Fruit fly (Drosophila melanogaster) whole organism, embryonic: ENCODE data around the gene CG5810.

ENCODE experiments used
- CG10147 ChIP-seq: fragments of 200-800 bp; sonication (Bioruptor generic); optimal IDR thresholded peaks from 2 replicates; lab custom pipeline; 2019; ENCODE audit warnings: missing biosample characterization, mild to moderate bottlenecking, missing genetic modification characterization, moderate library complexity
- CG11456 ChIP-seq: fragments of 200-800 bp; sonication (Bioruptor generic); IDR thresholded peaks from 3 replicates; pipeline ENCODE4 v1.3.6; 2022; ENCODE audit warnings: missing biosample characterization, missing genetic modification characterization
- CG11696 ChIP-seq: fragments of 200-800 bp; sonication (Bioruptor generic); IDR thresholded peaks from 2 replicates; pipeline ENCODE4 v1.3.6; 2022; ENCODE audit warnings: missing biosample characterization, missing genetic modification characterization
- CG12104 ChIP-seq: fragments of 200-800 bp; sonication (Bioruptor generic); optimal IDR thresholded peaks from 3 replicates; lab custom pipeline; 2016; ENCODE audit warnings: missing biosample characterization, missing genetic modification characterization
- CG12744 ChIP-seq: fragments of 200-800 bp; sonication (Bioruptor generic); optimal IDR thresholded peaks from 2 replicates; lab custom pipeline; 2016; ENCODE audit warnings: missing biosample characterization, missing genetic modification characterization
- CG13296 ChIP-seq: fragments of 200-800 bp; sonication (Bioruptor generic); optimal IDR thresholded peaks from 3 replicates; lab custom pipeline; 2018; ENCODE audit warnings: missing biosample characterization, mild to moderate bottlenecking, missing genetic modification characterization
- CG13775 ChIP-seq: fragments of 200-800 bp; sonication (Bioruptor generic); optimal IDR thresholded peaks from 3 replicates; lab custom pipeline; 2017; ENCODE audit warnings: missing biosample characterization, mild to moderate bottlenecking, missing genetic modification characterization
- CG14441 ChIP-seq: fragments of 200-800 bp; sonication (Bioruptor generic); IDR thresholded peaks from 2 replicates; pipeline ENCODE4 v1.3.6; 2022; ENCODE audit warnings: missing biosample characterization, missing genetic modification characterization
- CG16779 ChIP-seq: fragments of 200-800 bp; sonication (Bioruptor generic); IDR thresholded peaks from 2 replicates; pipeline ENCODE4 v1.3.6; 2022; ENCODE audit warnings: missing biosample characterization, missing genetic modification characterization
- CG17361 ChIP-seq: fragments of 200-800 bp; sonication (Bioruptor generic); IDR thresholded peaks from 3 replicates; pipeline ENCODE4 v1.3.6; 2022; ENCODE audit warnings: missing biosample characterization, missing genetic modification characterization
- CG18262 ChIP-seq: fragments of 200-800 bp; optimal IDR thresholded peaks from 3 replicates; lab custom pipeline; 2019; ENCODE audit warnings: missing biosample characterization, mild to moderate bottlenecking, missing genetic modification characterization, moderate library complexity
- CG18599 ChIP-seq: fragments of 200-800 bp; sonication (Bioruptor generic); optimal IDR thresholded peaks from 3 replicates; lab custom pipeline; 2017; ENCODE audit warnings: missing biosample characterization, missing genetic modification characterization, mild to moderate bottlenecking, moderate library complexity, missing genetic modification reagents
- CG30431 ChIP-seq: fragments of 200-800 bp; sonication (Bioruptor generic); optimal IDR thresholded peaks from 2 replicates; lab custom pipeline; 2017; ENCODE audit warnings: missing biosample characterization, missing genetic modification characterization
- CG32532 ChIP-seq: fragments of 200-800 bp; sonication (Bioruptor generic); IDR thresholded peaks from 2 replicates; pipeline ENCODE4 v1.3.6; 2022; ENCODE audit warnings: missing biosample characterization, missing genetic modification characterization
- CG32772 ChIP-seq: fragments of 200-800 bp; sonication (Bioruptor generic); IDR thresholded peaks from 2 replicates; pipeline ENCODE4 v1.3.6; 2022; ENCODE audit warnings: missing biosample characterization, missing genetic modification characterization
- CG3838 ChIP-seq: fragments of 200-800 bp; sonication (Bioruptor generic); optimal IDR thresholded peaks from 3 replicates; lab custom pipeline; 2016; ENCODE audit warnings: missing biosample characterization, missing genetic modification characterization
- CG4404 ChIP-seq: fragments of 200-800 bp; sonication (Bioruptor generic); IDR thresholded peaks from 2 replicates; pipeline ENCODE4 v1.3.6; 2022; ENCODE audit warnings: missing biosample characterization, missing genetic modification characterization
- CG4424 ChIP-seq: fragments of 200-800 bp; sonication (Bioruptor generic); optimal IDR thresholded peaks from 3 replicates; lab custom pipeline; 2016; ENCODE audit warnings: missing biosample characterization, missing genetic modification characterization
- CG6272 ChIP-seq: fragments of 200-800 bp; sonication (Bioruptor generic); IDR thresholded peaks from 2 replicates; pipeline ENCODE4 v1.3.6; 2022; ENCODE audit warnings: missing biosample characterization, missing genetic modification characterization
- CG6765 ChIP-seq: fragments of 200-800 bp; sonication (Bioruptor generic); optimal IDR thresholded peaks from 3 replicates; lab custom pipeline; 2017; ENCODE audit warnings: missing biosample characterization, mild to moderate bottlenecking, missing genetic modification characterization
- CG8359 ChIP-seq: fragments of 200-800 bp; sonication (Bioruptor generic); optimal IDR thresholded peaks from 2 replicates; lab custom pipeline; 2017; ENCODE audit warnings: missing biosample characterization, mild to moderate bottlenecking, missing genetic modification characterization, borderline replicate concordance
- CG9609 ChIP-seq: fragments of 200-800 bp; sonication (Bioruptor generic); optimal IDR thresholded peaks from 3 replicates; lab custom pipeline; 2016; ENCODE audit warnings: missing biosample characterization, missing genetic modification characterization
- CrebB ChIP-seq: fragments of 200-800 bp; sonication (Bioruptor generic); optimal IDR thresholded peaks from 3 replicates; lab custom pipeline; 2018; ENCODE audit warnings: missing biosample characterization, mild to moderate bottlenecking, missing genetic modification characterization
- Dip2 ChIP-seq: fragments of 200-800 bp; sonication (Bioruptor generic); IDR thresholded peaks from 2 replicates; pipeline ENCODE4 v1.3.6; 2022; ENCODE audit warnings: missing biosample characterization, missing genetic modification characterization
- Doc2 ChIP-seq: fragments of 200-800 bp; sonication (Bioruptor generic); IDR thresholded peaks from 2 replicates; pipeline ENCODE4 v1.3.6; 2022; ENCODE audit warnings: missing biosample characterization, missing genetic modification characterization
- Drgx ChIP-seq: fragments of 200-800 bp; sonication (Bioruptor generic); IDR thresholded peaks from 2 replicates; pipeline ENCODE4 v1.3.6; 2022; ENCODE audit warnings: missing biosample characterization, missing genetic modification characterization
- E2f1 ChIP-seq: fragments of 200-800 bp; sonication (Bioruptor generic); IDR thresholded peaks from 2 replicates; pipeline ENCODE4 v1.3.6; 2022; ENCODE audit warnings: missing biosample characterization, missing genetic modification characterization
- Elba2 ChIP-seq: fragments of 200-800 bp; sonication (Bioruptor generic); optimal IDR thresholded peaks from 3 replicates; lab custom pipeline; 2016; ENCODE audit warnings: missing biosample characterization, missing genetic modification characterization
- H2.0 ChIP-seq: fragments of 200-800 bp; sonication (Bioruptor generic); IDR thresholded peaks from 2 replicates; pipeline ENCODE4 v1.3.6; 2022; ENCODE audit warnings: missing biosample characterization, missing genetic modification characterization
- Lim3 ChIP-seq: fragments of 200-800 bp; sonication (Bioruptor generic); IDR thresholded peaks from 2 replicates; pipeline ENCODE4 v1.3.6; 2022; ENCODE audit warnings: missing biosample characterization, missing genetic modification characterization
- MESR4 ChIP-seq: fragments of 200-800 bp; sonication (Bioruptor generic); optimal IDR thresholded peaks from 2 replicates; lab custom pipeline; 2018; ENCODE audit warnings: missing biosample characterization, mild to moderate bottlenecking, missing genetic modification characterization, moderate library complexity
- Neu2 ChIP-seq: fragments of 200-800 bp; sonication (Bioruptor generic); optimal IDR thresholded peaks from 3 replicates; lab custom pipeline; 2016; ENCODE audit warnings: missing biosample characterization, missing genetic modification characterization, borderline replicate concordance
- Sry-δ ChIP-seq: fragments of 200-800 bp; sonication (Bioruptor generic); optimal IDR thresholded peaks from 2 replicates; lab custom pipeline; 2016; ENCODE audit warnings: missing biosample characterization, missing genetic modification characterization
- ara ChIP-seq: fragments of 200-800 bp; sonication (Bioruptor generic); IDR thresholded peaks from 2 replicates; pipeline ENCODE4 v1.3.6; 2022; ENCODE audit warnings: missing biosample characterization, missing genetic modification characterization
- ato ChIP-seq: fragments of 200-800 bp; sonication (Bioruptor generic); IDR thresholded peaks from 2 replicates; pipeline ENCODE4 v1.3.6; 2022; ENCODE audit warnings: missing biosample characterization, missing genetic modification characterization; ENCODE audit not compliant: partially characterized antibody
- bowl ChIP-seq: fragments of 200-800 bp; sonication (Bioruptor generic); IDR thresholded peaks from 2 replicates; pipeline ENCODE4 v1.3.6; 2022; ENCODE audit warnings: missing biosample characterization, missing genetic modification characterization
- cas ChIP-seq: fragments of 200-800 bp; sonication (Bioruptor generic); IDR thresholded peaks from 2 replicates; pipeline ENCODE4 v1.3.6; 2022; ENCODE audit warnings: missing biosample characterization, missing genetic modification characterization
- danr ChIP-seq: fragments of 200-800 bp; sonication (Bioruptor generic); IDR thresholded peaks from 2 replicates; pipeline ENCODE4 v1.3.6; 2022; ENCODE audit warnings: missing biosample characterization, missing genetic modification characterization
- en ChIP-seq: fragments of 200-800 bp; sonication (Bioruptor generic); optimal IDR thresholded peaks from 2 replicates; lab custom pipeline; 2016; ENCODE audit warnings: missing biosample characterization, missing genetic modification characterization
- ftz-f1 ChIP-seq: fragments of 200-800 bp; sonication (Bioruptor generic); optimal IDR thresholded peaks from 2 replicates; lab custom pipeline; 2016; ENCODE audit warnings: missing biosample characterization, missing genetic modification characterization
- gcm ChIP-seq: fragments of 200-800 bp; sonication (Bioruptor generic); optimal IDR thresholded peaks from 2 replicates; lab custom pipeline; 2019; ENCODE audit warnings: missing biosample characterization, mild to moderate bottlenecking, missing genetic modification characterization, moderate library complexity
- gfzf ChIP-seq: fragments of 200-800 bp; sonication (Bioruptor generic); optimal IDR thresholded peaks from 2 replicates; lab custom pipeline; 2016; ENCODE audit warnings: missing biosample characterization, mild to moderate bottlenecking, missing genetic modification characterization, moderate library complexity
- hkb ChIP-seq, 2 experiments: fragments of 200-800 bp in 1 of 2; fragments of >200 bp in 1 of 2; sonication (Bioruptor generic) in 1 of 2; IDR thresholded peaks in 1 of 2; optimal IDR thresholded peaks in 1 of 2; 2 replicates each; pipeline versions ENCODE4 v1.3.6 to Lab custom; 2017 to 2022; ENCODE audit warnings: missing biosample characterization in 1 of 2, missing genetic modification characterization in 1 of 2
- kah ChIP-seq: fragments of 200-800 bp; sonication (Bioruptor generic); optimal IDR thresholded peaks from 2 replicates; lab custom pipeline; 2018; ENCODE audit warnings: missing biosample characterization, mild to moderate bottlenecking, missing genetic modification characterization
- maf-S ChIP-seq: fragments of 200-800 bp; sonication (Bioruptor generic); optimal IDR thresholded peaks from 2 replicates; lab custom pipeline; 2016; ENCODE audit warnings: missing biosample characterization, missing genetic modification characterization
- nerfin-2 ChIP-seq: fragments of 200-800 bp; sonication (Bioruptor generic); IDR thresholded peaks from 2 replicates; pipeline ENCODE4 v1.3.6; 2022; ENCODE audit warnings: missing biosample characterization, missing genetic modification characterization; ENCODE audit not compliant: partially characterized antibody
- run ChIP-seq: fragments of 200-800 bp; sonication (Bioruptor generic); optimal IDR thresholded peaks from 3 replicates; lab custom pipeline; 2018; ENCODE audit warnings: missing biosample characterization, mild to moderate bottlenecking, missing genetic modification characterization
- sim ChIP-seq: fragments of 200-800 bp; sonication (Bioruptor generic); IDR thresholded peaks from 2 replicates; pipeline ENCODE4 v1.3.6; 2022; ENCODE audit warnings: missing biosample characterization, missing genetic modification characterization
- slbo ChIP-seq: fragments of 200-800 bp; sonication (Bioruptor generic); IDR thresholded peaks from 2 replicates; pipeline ENCODE4 v1.3.6; 2022; ENCODE audit warnings: missing biosample characterization, missing genetic modification characterization
- sob ChIP-seq: fragments of 200-800 bp; sonication (Bioruptor generic); IDR thresholded peaks from 2 replicates; pipeline ENCODE4 v1.3.6; 2022; ENCODE audit warnings: missing biosample characterization, missing genetic modification characterization
- tap ChIP-seq: fragments of 200-800 bp; optimal IDR thresholded peaks from 3 replicates; lab custom pipeline; 2019; ENCODE audit warnings: missing biosample characterization, mild to moderate bottlenecking, missing genetic modification characterization, moderate library complexity
- tup ChIP-seq: fragments of 200-800 bp; sonication (Bioruptor generic); optimal IDR thresholded peaks from 2 replicates; lab custom pipeline; 2016; ENCODE audit warnings: missing biosample characterization, mild to moderate bottlenecking, missing genetic modification characterization, moderate library complexity

The CG5810 gene

dm6 chr3R:21118784-21119183, 44.8 kb upstream of the CG5810 start, which contains the start of gene Bdbt (continued):
- TF ChIP-seq gcm (GFP tag; lab: Kevin White, UChicago), result no peak
- TF ChIP-seq Elba2, result peak; percentile 40
- peak; percentile 13 for TF ChIP-seq Sry-δ (GFP tag; lab: Kevin White, UChicago)
- TF ChIP-seq bowl, result no peak
- peak; percentile 81 for TF ChIP-seq ato (GFP tag; lab: Robert Waterston, UW)
- no peak for TF ChIP-seq ftz-f1 (GFP tag; lab: Kevin White, UChicago)
- no peak for TF ChIP-seq kah (GFP tag; lab: Kevin White, UChicago)
- no peak for TF ChIP-seq CG18262 (tag; lab: Kevin White, UChicago)
- no peak for TF ChIP-seq hkb (optimal IDR thresholded peaks at IDR 0.05; lab: Kevin White, UChicago)
- peak; percentile 36; the same call in 1 of the 2 replicates for TF ChIP-seq hkb (GFP tag; IDR thresholded peaks at IDR 0.05; lab: Robert Waterston, UW)
- TF ChIP-seq CG14441 (GFP tag; lab: Robert Waterston, UW), result peak; percentile 49; the same call in 1 of the 2 replicates
- peak; percentile 96 for TF ChIP-seq nerfin-2
- TF ChIP-seq CrebB, result no peak
- TF ChIP-seq tap (tag; lab: Kevin White, UChicago), result no peak
- no peak for TF ChIP-seq tup (GFP tag; lab: Kevin White, UChicago)
- no peak for TF ChIP-seq run
- TF ChIP-seq CG13775 (GFP tag; lab: Kevin White, UChicago), result no peak
- TF ChIP-seq MESR4, result peak; percentile 5
- no peak for TF ChIP-seq sim (GFP tag; lab: Robert Waterston, UW)
- TF ChIP-seq Doc2 (GFP tag; lab: Robert Waterston, UW), result no peak
- no peak for TF ChIP-seq CG30431 (GFP tag; lab: Kevin White, UChicago)
- TF ChIP-seq sob, result peak; percentile 59; the same call in 1 of the 2 replicates
- TF ChIP-seq CG9609 (GFP tag; lab: Kevin White, UChicago), result peak; percentile 21
- no peak for TF ChIP-seq CG10147 (GFP tag; lab: Kevin White, UChicago)
- TF ChIP-seq slbo, result peak; percentile 68
- TF ChIP-seq H2.0 (GFP tag; lab: Robert Waterston, UW), result peak; percentile 11; the same call in 1 of the 2 replicates
- no peak for TF ChIP-seq CG16779 (GFP tag; lab: Robert Waterston, UW)
- TF ChIP-seq ara (GFP tag; lab: Robert Waterston, UW), result no peak
- no peak for TF ChIP-seq Dip2 (GFP tag; lab: Robert Waterston, UW)
- no peak for TF ChIP-seq E2f1 (GFP tag; lab: Robert Waterston, UW)
- no peak for TF ChIP-seq CG11696 (GFP tag; lab: Robert Waterston, UW)
- peak; percentile 15 for TF ChIP-seq CG13296 (GFP tag; lab: Kevin White, UChicago)
- TF ChIP-seq cas (GFP tag; lab: Robert Waterston, UW), result no peak
- TF ChIP-seq danr, result no peak
- no peak for TF ChIP-seq CG12104
- no peak for TF ChIP-seq CG17361
- TF ChIP-seq CG3838 (GFP tag; lab: Kevin White, UChicago), result no peak
- TF ChIP-seq Neu2 (GFP tag; lab: Kevin White, UChicago), result no peak
- TF ChIP-seq en (GFP tag; lab: Kevin White, UChicago), result no peak
- peak; percentile 3 for TF ChIP-seq CG4424
- no peak for TF ChIP-seq Drgx (GFP tag; lab: Robert Waterston, UW)
- TF ChIP-seq CG11456 (GFP tag; lab: Robert Waterston, UW), result no peak
- TF ChIP-seq CG12744 (GFP tag; lab: Kevin White, UChicago), result no peak
- no peak for TF ChIP-seq CG8359 (GFP tag; lab: Kevin White, UChicago)
- TF ChIP-seq CG6765 (GFP tag; lab: Kevin White, UChicago), result no peak
- TF ChIP-seq maf-S (GFP tag; lab: Kevin White, UChicago), result no peak
- TF ChIP-seq CG4404, result no peak
- no peak for TF ChIP-seq CG18599 (GFP tag; lab: Kevin White, UChicago)
- peak; percentile 81 for TF ChIP-seq gfzf (GFP tag; lab: Kevin White, UChicago)
- TF ChIP-seq CG32532 (GFP tag; lab: Robert Waterston, UW), result peak; percentile 59
- TF ChIP-seq CG32772 (GFP tag; lab: Robert Waterston, UW), result no peak
- TF ChIP-seq CG6272 (GFP tag; lab: Robert Waterston, UW), result no peak
- no peak for TF ChIP-seq Lim3 (GFP tag; lab: Robert Waterston, UW)
